Fruit fly (Drosophila melanogaster) whole organism, adult: Measurements from ENCODE around the gene f-cup.

Experiments
- CG1620 ChIP-seq: fragments of 200-800 bp; sonication (Bioruptor generic); optimal IDR thresholded peaks from 2 replicates; lab custom pipeline; 2016; ENCODE audit warnings: missing biosample characterization, missing genetic modification characterization
- Crg-1 ChIP-seq: fragments of 200-800 bp; sonication (Bioruptor generic); optimal IDR thresholded peaks from 2 replicates; lab custom pipeline; 2016; ENCODE audit warnings: missing biosample characterization, missing genetic modification characterization
- Hr96 ChIP-seq: fragments of 200-800 bp; sonication (Bioruptor generic); optimal IDR thresholded peaks from 2 replicates; lab custom pipeline; 2016; ENCODE audit warnings: missing biosample characterization, missing genetic modification characterization
- cic ChIP-seq: fragments of 200-800 bp; sonication (Bioruptor generic); optimal IDR thresholded peaks from 2 replicates; lab custom pipeline; 2017; ENCODE audit warnings: missing biosample characterization, mild to moderate bottlenecking, missing genetic modification characterization, moderate library complexity
- kay ChIP-seq: fragments of 200-800 bp; sonication (Bioruptor generic); peaks from one replicate; lab custom pipeline; 2016; ENCODE audit warnings: missing biosample characterization, missing genetic modification characterization, borderline replicate concordance
- tj ChIP-seq: fragments of 200-800 bp; sonication (Bioruptor generic); optimal IDR thresholded peaks from 3 replicates; lab custom pipeline; 2017; ENCODE audit warnings: missing biosample characterization, mild to moderate bottlenecking, missing genetic modification characterization, moderate library complexity
- toe ChIP-seq: fragments of 200-800 bp; sonication (Bioruptor generic); optimal IDR thresholded peaks from 2 replicates; lab custom pipeline; 2016; ENCODE audit warnings: missing biosample characterization, missing genetic modification characterization

dm6 chr3R:13746066-13746673 is 45.5 kb upstream of the f-cup start:
- TF ChIP-seq CG1620 (GFP tag; lab: Kevin White, UChicago) (no peak), cic (GFP tag; lab: Kevin White, UChicago) (no peak), kay (GFP tag; lab: Kevin White, UChicago) (no peak), tj (no peak), Hr96 (GFP tag; lab: Kevin White, UChicago) (no peak), Crg-1 (GFP tag; lab: Kevin White, UChicago) (no peak), toe (GFP tag; lab: Kevin White, UChicago) (no peak)
